Fruit fly (Drosophila melanogaster): ENCODE measurements around the gene SPE.

Gene SPE

DNA sequence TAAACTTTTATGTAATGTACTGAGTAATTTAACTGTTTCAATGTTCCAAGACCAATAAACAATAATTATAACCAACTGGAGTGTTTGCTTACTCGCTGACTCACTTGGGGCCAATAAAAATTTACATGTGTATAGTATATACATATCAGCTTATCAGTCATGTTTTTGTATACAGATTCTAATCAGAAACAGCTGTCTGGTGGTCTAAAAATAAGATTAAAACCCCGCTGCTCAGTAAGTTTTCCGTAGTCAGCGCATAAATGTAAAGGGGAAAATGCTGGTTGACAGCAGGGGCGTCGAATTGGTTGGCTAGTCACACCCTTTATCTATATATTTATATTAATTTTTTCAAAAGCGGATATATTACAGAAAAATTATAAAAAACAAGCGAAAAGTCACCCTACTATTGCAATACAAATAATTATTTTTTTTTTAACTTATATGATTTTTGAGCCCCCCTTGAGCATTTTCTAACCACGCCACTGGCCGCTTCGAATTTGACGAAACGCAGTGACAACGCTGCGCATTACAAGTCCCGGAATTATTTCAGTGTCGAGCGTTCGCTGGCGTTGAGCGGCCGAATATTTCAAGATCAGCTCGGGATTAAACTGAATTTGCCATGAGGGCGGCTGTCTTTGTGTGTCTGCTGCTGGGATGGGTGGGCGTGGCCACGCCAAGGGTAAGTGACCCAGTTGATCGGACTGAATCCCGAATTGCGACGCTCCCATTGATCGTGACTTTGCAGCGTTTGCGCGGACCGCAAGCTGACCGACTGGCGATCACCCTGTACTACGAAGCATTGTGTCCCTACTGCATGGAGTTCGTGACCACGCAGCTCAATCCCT lies 7.5 kb upstream of the SPE start, which contains the start of gene GILT2 (continued):
- TF ChIP-seq sens (GFP tag) (peak; percentile 93), peb (GFP tag; IDR thresholded peaks at IDR 0.05) (peak; percentile 85), CG11695 (GFP tag; IDR thresholded peaks at IDR 0.05) (peak; percentile 90), NFAT (GFP tag; IDR thresholded peaks at IDR 0.05) (peak; percentile 79), CG8359 (GFP tag; optimal IDR thresholded peaks at IDR 0.05; ENCODE audit: borderline replicate concordance) (peak; percentile 81), prd (optimal IDR thresholded peaks at IDR 0.05) (no peak), prd (GFP tag; IDR thresholded peaks at IDR 0.05) (peak; percentile 95), zfh1 (GFP tag; IDR thresholded peaks at IDR 0.05) (peak; percentile 92), da (GFP tag; optimal IDR thresholded peaks at IDR 0.05) (peak; percentile 16), Ets65A (GFP tag) (peak; percentile 1), CG3726 (GFP tag; IDR thresholded peaks at IDR 0.05) (peak; percentile 76; the same call in 2 of the 3 replicates), CG12104 (GFP tag; optimal IDR thresholded peaks at IDR 0.05) (peak; percentile 93), Med (GFP tag) (peak; percentile 90), CG6765 (GFP tag; optimal IDR thresholded peaks at IDR 0.05) (peak; percentile 88), Adf1 (GFP tag; IDR thresholded peaks at IDR 0.05) (peak; percentile 76), CG8089 (GFP tag; optimal IDR thresholded peaks at IDR 0.05) (no peak), BEAF-32 (GFP tag; optimal IDR thresholded peaks at IDR 0.05) (peak; percentile 1), ssp (GFP tag; IDR thresholded peaks at IDR 0.05) (peak; percentile 81), fd96Cb (tag; optimal IDR thresholded peaks at IDR 0.05) (peak; percentile 93), Asciz (GFP tag; optimal IDR thresholded peaks at IDR 0.05) (peak; percentile 94), lmd (GFP tag; IDR thresholded peaks at IDR 0.05) (peak; percentile 95), croc (GFP tag; conservative IDR thresholded peaks at IDR 0.05) (peak; percentile 89), tio (GFP tag; optimal IDR thresholded peaks at IDR 0.05) (peak; percentile 77), Aef1 (GFP tag; IDR thresholded peaks at IDR 0.05) (peak; percentile 90), CG15696 (tag; optimal IDR thresholded peaks at IDR 0.05) (peak; percentile 91), dysf (GFP tag; IDR thresholded peaks at IDR 0.05) (peak; percentile 95), bsh (GFP tag; optimal IDR thresholded peaks at IDR 0.05) (peak in 1 of 2 experiments; percentile 94), CG17361 (GFP tag; IDR thresholded peaks at IDR 0.05) (peak; percentile 96), Sry-β (GFP tag; optimal IDR thresholded peaks at IDR 0.05) (peak; percentile 9), CG11456 (GFP tag; IDR thresholded peaks at IDR 0.05) (peak; percentile 85), E2f1 (GFP tag; IDR thresholded peaks at IDR 0.05) (peak; percentile 88), ATbp (GFP tag; optimal IDR thresholded peaks at IDR 0.05) (peak; percentile 88), h (optimal IDR thresholded peaks at IDR 0.05) (no peak), pita (GFP tag; optimal IDR thresholded peaks at IDR 0.05) (no peak), fru (optimal IDR thresholded peaks at IDR 0.05) (no peak), CG11723 (GFP tag; optimal IDR thresholded peaks at IDR 0.05) (peak; percentile 90), CG18599 (GFP tag; optimal IDR thresholded peaks at IDR 0.05) (peak; percentile 97), CG9437 (GFP tag; optimal IDR thresholded peaks at IDR 0.05) (peak; percentile 80), CG4854 (GFP tag; optimal IDR thresholded peaks at IDR 0.05) (peak; percentile 77), CG13624 (GFP tag; optimal IDR thresholded peaks at IDR 0.05) (peak; percentile 64), CG3995 (GFP tag; optimal IDR thresholded peaks at IDR 0.05) (peak; percentile 42), Lhr (GFP tag; optimal IDR thresholded peaks at IDR 0.05) (peak; percentile 59), sqz (GFP tag; optimal IDR thresholded peaks at IDR 0.05) (peak; percentile 88), CG7745 (tag; optimal IDR thresholded peaks at IDR 0.05) (no peak), CG11560 (tag; IDR thresholded peaks at IDR 0.05) (peak; percentile 81), CG2202 (tag; optimal IDR thresholded peaks at IDR 0.05) (peak; percentile 85), slou (GFP tag; optimal IDR thresholded peaks at IDR 0.05) (peak; percentile 57), sr (GFP tag; IDR thresholded peaks at IDR 0.05) (peak; percentile 50; the same call in 2 of the 3 replicates), toy (GFP tag; IDR thresholded peaks at IDR 0.05) (peak; percentile 48), CG7839 (tag; optimal IDR thresholded peaks at IDR 0.05) (peak; percentile 95)
